Worm (Caenorhabditis elegans): Measurements from ENCODE around the gene clec-45.

ce11 chrV:7647147-7647546, 9.2 kb downstream of the clec-45 start:
- TF ChIP-seq aly-2 (tag; optimal IDR thresholded peaks at IDR 0.05) (no peak), unc-39 (tag; optimal IDR thresholded peaks at IDR 0.05) (no peak), spr-1 (tag; optimal IDR thresholded peaks at IDR 0.05) (no peak), fkh-10 (GFP tag; optimal IDR thresholded peaks at IDR 0.05) (no peak), fos-1 (tag; optimal IDR thresholded peaks at IDR 0.05) (no peak)
